Worm (Caenorhabditis elegans) whole organism, young adult: ENCODE measurements around the gene srx-85.

ENCODE experiments used
- B0336.3 ChIP-seq: fragments of 200-800 bp; sonication (Bioruptor generic); IDR thresholded peaks from 2 replicates; pipeline ENCODE4 v1.3.6; 2022; ENCODE audit warnings: missing genetic modification characterization, missing compliant biosample characterization
- F57A8.1 ChIP-seq: fragments of 200-800 bp; sonication (Bioruptor generic); optimal IDR thresholded peaks from 2 replicates; lab custom pipeline; 2018; ENCODE audit warnings: mild to moderate bottlenecking, missing genetic modification characterization, moderate library complexity, missing compliant biosample characterization
- T07F8.4 ChIP-seq: sonication (generic microtip); optimal IDR thresholded peaks from 2 replicates; lab custom pipeline; 2016; ENCODE audit warnings: mild to moderate bottlenecking, missing genetic modification characterization, moderate library complexity, missing compliant biosample characterization
- Y53G8AR.9 ChIP-seq: fragments of 200-800 bp; sonication (Bioruptor generic); conservative IDR thresholded peaks from 2 replicates; pipeline ENCODE4 v1.3.6; 2022; ENCODE audit warnings: missing genetic modification reagents, missing genetic modification characterization, missing compliant biosample characterization
- Y95B8A.8 ChIP-seq: fragments of 200-800 bp; sonication (Bioruptor generic); IDR thresholded peaks from 2 replicates; pipeline ENCODE4 v1.3.6; 2022; ENCODE audit warnings: missing genetic modification reagents, missing genetic modification characterization, missing compliant biosample characterization
- ZK185.1 ChIP-seq: sonication (generic microtip); optimal IDR thresholded peaks from 2 replicates; lab custom pipeline; 2016; ENCODE audit warnings: mild to moderate bottlenecking, missing genetic modification characterization, missing compliant biosample characterization; ENCODE audit not compliant: poor library complexity, severe bottlenecking
- akir-1 ChIP-seq: fragments of 200-800 bp; sonication (Bioruptor generic); optimal IDR thresholded peaks from 2 replicates; lab custom pipeline; 2018; ENCODE audit warnings: mild to moderate bottlenecking, missing genetic modification characterization, moderate library complexity, missing compliant biosample characterization
- attf-5 ChIP-seq: fragments of 200-800 bp; sonication (Bioruptor generic); optimal IDR thresholded peaks from 2 replicates; lab custom pipeline; 2018; ENCODE audit warnings: mild to moderate bottlenecking, missing genetic modification characterization, missing compliant biosample characterization
- attf-6 ChIP-seq: fragments of 200-800 bp; sonication (Bioruptor generic); IDR thresholded peaks from 2 replicates; pipeline ENCODE4 v1.3.6; 2022; ENCODE audit warnings: missing genetic modification reagents, missing genetic modification characterization, missing compliant biosample characterization
- bed-1 ChIP-seq: fragments of 200-800 bp; sonication (Bioruptor generic); IDR thresholded peaks from 2 replicates; pipeline ENCODE4 v1.3.6; 2022; ENCODE audit warnings: missing genetic modification reagents, missing genetic modification characterization, missing compliant biosample characterization
- ccch-3 ChIP-seq: fragments of 200-800 bp; sonication (Bioruptor generic); optimal IDR thresholded peaks from 2 replicates; lab custom pipeline; 2018; ENCODE audit warnings: mild to moderate bottlenecking, missing genetic modification characterization, missing compliant biosample characterization
- cebp-1 ChIP-seq, 2 experiments: fragments of 200-800 bp in 1 of 2; sonication (Bioruptor generic) in 1 of 2; sonication (generic microtip) in 1 of 2; IDR thresholded peaks in 1 of 2; optimal IDR thresholded peaks in 1 of 2; 2 replicates each; pipeline versions ENCODE4 v1.3.6 to Lab custom; 2017 to 2022; ENCODE audit warnings: missing compliant biosample characterization in 2 of 2, missing genetic modification characterization in 2 of 2, mild to moderate bottlenecking in 1 of 2, missing genetic modification reagents in 1 of 2, moderate library complexity in 1 of 2
- cebp-2 ChIP-seq: fragments of 200-800 bp; sonication (Bioruptor generic); IDR thresholded peaks from 2 replicates; pipeline ENCODE4 v1.3.6; 2022; ENCODE audit warnings: missing genetic modification characterization, missing compliant biosample characterization
- ceh-100 ChIP-seq: fragments of 200-800 bp; sonication (Bioruptor generic); IDR thresholded peaks from 2 replicates; pipeline ENCODE4 v1.3.6; 2022; ENCODE audit warnings: missing genetic modification reagents, missing genetic modification characterization, missing compliant biosample characterization
- ceh-40 ChIP-seq: fragments of 200-800 bp; sonication (Bioruptor generic); IDR thresholded peaks from 2 replicates; pipeline ENCODE4 v1.3.6; 2022; ENCODE audit warnings: missing genetic modification characterization, missing compliant biosample characterization
- ceh-58 ChIP-seq: fragments of 200-800 bp; sonication (Bioruptor generic); IDR thresholded peaks from 2 replicates; pipeline ENCODE4 v1.3.6; 2022; ENCODE audit warnings: missing genetic modification characterization, missing compliant biosample characterization
- chd-7 ChIP-seq: sonication (generic microtip); optimal IDR thresholded peaks from 2 replicates; lab custom pipeline; 2016; ENCODE audit warnings: mild to moderate bottlenecking, missing genetic modification characterization, moderate library complexity, missing compliant biosample characterization
- die-1 ChIP-seq: sonication (generic microtip); optimal IDR thresholded peaks from 2 replicates; lab custom pipeline; 2016; ENCODE audit warnings: missing genotype, mild to moderate bottlenecking, missing genetic modification characterization, missing compliant biosample characterization
- dpff-1 ChIP-seq: sonication (generic microtip); optimal IDR thresholded peaks from 2 replicates; lab custom pipeline; 2017; ENCODE audit warnings: mild to moderate bottlenecking, missing genetic modification characterization, missing compliant biosample characterization
- egl-44 ChIP-seq: fragments of 200-800 bp; sonication (Bioruptor generic); IDR thresholded peaks from 2 replicates; pipeline ENCODE4 v1.3.6; 2022; ENCODE audit warnings: missing genetic modification reagents, missing genetic modification characterization, missing compliant biosample characterization
- gei-17 ChIP-seq: fragments of 200-800 bp; sonication (Bioruptor generic); optimal IDR thresholded peaks from 2 replicates; lab custom pipeline; 2018; ENCODE audit warnings: mild to moderate bottlenecking, missing genetic modification characterization, missing compliant biosample characterization
- hlh-26 ChIP-seq: fragments of 200-800 bp; sonication (Bioruptor generic); conservative IDR thresholded peaks from 2 replicates; pipeline ENCODE4 v1.3.6; 2022; ENCODE audit warnings: missing genetic modification reagents, missing genetic modification characterization, missing compliant biosample characterization
- hmg-20 ChIP-seq: fragments of 200-800 bp; sonication (Bioruptor generic); IDR thresholded peaks from 2 replicates; pipeline ENCODE4 v1.3.6; 2022; ENCODE audit warnings: missing genetic modification reagents, missing genetic modification characterization, missing compliant biosample characterization
- hrde-1 ChIP-seq: sonication (generic microtip); optimal IDR thresholded peaks from 2 replicates; lab custom pipeline; 2016; ENCODE audit warnings: missing genetic modification characterization, mild to moderate bottlenecking, missing compliant biosample characterization, moderate library complexity, missing genotype, missing genetic modification reagents, borderline replicate concordance
- lag-1 ChIP-seq: fragments of 200-800 bp; sonication (Bioruptor generic); IDR thresholded peaks from 2 replicates; pipeline ENCODE4 v1.3.6; 2022; ENCODE audit warnings: missing genetic modification reagents, missing genetic modification characterization, missing compliant biosample characterization
- let-526 ChIP-seq: fragments of 200-800 bp; sonication (Bioruptor generic); IDR thresholded peaks from 2 replicates; pipeline ENCODE4 v1.3.6; 2022; ENCODE audit warnings: missing genetic modification reagents, missing genetic modification characterization, missing compliant biosample characterization
- let-607 ChIP-seq, 2 experiments: fragments of 200-800 bp in 1 of 2; sonication (Bioruptor generic) in 1 of 2; sonication (generic microtip) in 1 of 2; optimal IDR thresholded peaks; 2 replicates each; lab custom pipeline; 2016 to 2018; ENCODE audit warnings: mild to moderate bottlenecking in 2 of 2, missing compliant biosample characterization in 2 of 2, missing genetic modification characterization in 2 of 2, moderate library complexity in 2 of 2, missing genotype in 1 of 2
- lin-26 ChIP-seq: fragments of 200-800 bp; sonication (Bioruptor generic); IDR thresholded peaks from 2 replicates; pipeline ENCODE4 v1.3.6; 2022; ENCODE audit warnings: missing genetic modification reagents, missing genetic modification characterization, missing compliant biosample characterization
- lir-1 ChIP-seq: fragments of 200-800 bp; sonication (Bioruptor generic); conservative IDR thresholded peaks from 2 replicates; pipeline ENCODE4 v1.3.6; 2022; ENCODE audit warnings: missing genetic modification reagents, missing genetic modification characterization, missing compliant biosample characterization
- mcd-1 ChIP-seq: fragments of 200-800 bp; sonication (Bioruptor generic); IDR thresholded peaks from 2 replicates; pipeline ENCODE4 v1.3.6; 2022; ENCODE audit warnings: missing genetic modification reagents, missing genetic modification characterization, missing compliant biosample characterization
- mes-4 ChIP-seq: sonication (generic microtip); optimal IDR thresholded peaks from 2 replicates; lab custom pipeline; 2016; ENCODE audit warnings: missing genotype, missing genetic modification characterization, missing compliant biosample characterization
- mxl-1 ChIP-seq: sonication (generic microtip); optimal IDR thresholded peaks from 2 replicates; lab custom pipeline; 2016; ENCODE audit warnings: missing genetic modification characterization, missing compliant biosample characterization
- nfyb-1 ChIP-seq: fragments of 200-800 bp; sonication (Bioruptor generic); IDR thresholded peaks from 2 replicates; pipeline ENCODE4 v1.3.6; 2022; ENCODE audit warnings: missing genetic modification reagents, missing genetic modification characterization, missing compliant biosample characterization
- pha-4 ChIP-seq: fragments of 150-350 bp; sonication (generic microtip); optimal IDR thresholded peaks from 2 replicates; lab custom pipeline; 2014; ENCODE audit warnings: missing biosample characterization, missing genetic modification reagents, missing genetic modification characterization
- rcor-1 ChIP-seq: fragments of 200-800 bp; sonication (Bioruptor generic); IDR thresholded peaks from 2 replicates; pipeline ENCODE4 v1.3.6; 2022; ENCODE audit warnings: missing genetic modification reagents, missing genetic modification characterization, missing compliant biosample characterization
- rec-8 ChIP-seq, 2 experiments: sonication (generic microtip); optimal IDR thresholded peaks; 2 replicates each; lab custom pipeline; 2016; ENCODE audit warnings: mild to moderate bottlenecking in 2 of 2, missing genetic modification characterization in 2 of 2, missing genetic modification reagents in 2 of 2, missing genotype in 2 of 2, missing biosample characterization in 1 of 2, missing compliant biosample characterization in 1 of 2, moderate library complexity in 1 of 2
- snpc-4 ChIP-seq, 5 experiments: fragments of 150-350 bp in 1 of 5; sonication (generic microtip) in 4 of 5; optimal IDR thresholded peaks; 2 replicates each; lab custom pipeline; 2014 to 2018; ENCODE audit warnings: missing genetic modification characterization in 5 of 5, missing biosample characterization in 3 of 5, antibody characterized with exemption in 2 of 5, mild to moderate bottlenecking in 2 of 5, missing compliant biosample characterization in 2 of 5, missing genotype in 2 of 5, moderate library complexity in 2 of 5, missing genetic modification reagents in 1 of 5
- sptf-2 ChIP-seq: fragments of 200-800 bp; sonication (Bioruptor generic); optimal IDR thresholded peaks from 2 replicates; lab custom pipeline; 2018; ENCODE audit warnings: mild to moderate bottlenecking, missing genetic modification characterization, missing compliant biosample characterization
- tbp1 ChIP-seq: fragments of 200-800 bp; sonication (Bioruptor generic); optimal IDR thresholded peaks from 2 replicates; lab custom pipeline; 2018; ENCODE audit warnings: mild to moderate bottlenecking, missing genetic modification characterization, missing compliant biosample characterization
- zfh-2 ChIP-seq: fragments of 200-800 bp; sonication (Bioruptor generic); conservative IDR thresholded peaks from 2 replicates; pipeline ENCODE4 v1.3.6; 2022; ENCODE audit warnings: missing genetic modification reagents, missing genetic modification characterization, missing compliant biosample characterization
- ztf-18 ChIP-seq: sonication (generic microtip); optimal IDR thresholded peaks from 2 replicates; lab custom pipeline; 2016; ENCODE audit warnings: missing genotype, mild to moderate bottlenecking, missing genetic modification characterization, missing compliant biosample characterization
- ztf-25 ChIP-seq: fragments of 200-800 bp; sonication (Bioruptor generic); IDR thresholded peaks from 2 replicates; pipeline ENCODE4 v1.3.6; 2022; ENCODE audit warnings: missing genetic modification reagents, missing genetic modification characterization, missing compliant biosample characterization
- ztf-26 ChIP-seq: sonication (generic microtip); optimal IDR thresholded peaks from 2 replicates; lab custom pipeline; 2017; ENCODE audit warnings: missing genetic modification characterization, missing compliant biosample characterization
- ztf-28 ChIP-seq: fragments of 200-800 bp; sonication (Bioruptor generic); IDR thresholded peaks from 2 replicates; pipeline ENCODE4 v1.3.6; 2022; ENCODE audit warnings: missing genetic modification reagents, missing genetic modification characterization, missing compliant biosample characterization

srx-85 gene

DNA sequence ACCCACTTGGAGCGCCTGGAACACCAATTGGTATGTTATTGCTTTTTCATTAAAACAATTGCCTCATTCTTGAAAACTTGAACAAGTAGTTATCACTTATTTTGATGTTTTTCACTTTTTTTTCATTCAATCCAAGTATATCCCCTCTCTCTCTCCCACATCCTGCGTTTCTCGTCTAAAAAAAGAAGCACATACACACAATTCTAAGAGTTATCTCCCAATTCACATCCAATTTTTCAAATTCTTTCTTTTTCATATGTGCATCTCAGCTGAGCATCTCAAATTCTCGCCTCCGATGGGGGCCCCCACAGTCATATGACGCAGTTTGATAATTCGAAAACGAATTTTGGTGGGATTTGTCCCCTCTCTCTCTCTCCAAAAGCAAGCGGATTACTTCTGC, 15.8 kb upstream of the srx-85 start:
- no peak for TF ChIP-seq F57A8.1 (GFP tag; lab: Kevin White, UChicago)
- TF ChIP-seq ztf-26 (tag; lab: Kevin White, UChicago), result no peak
- TF ChIP-seq gei-17 (GFP tag; lab: Kevin White, UChicago), result no peak
- TF ChIP-seq Y95B8A.8, result no peak
- no peak for TF ChIP-seq tbp1 (GFP tag; lab: Kevin White, UChicago)
- no peak for TF ChIP-seq attf-6 (GFP tag; lab: Robert Waterston, UW)
- TF ChIP-seq dpff-1 (tag; lab: Kevin White, UChicago), result no peak
- TF ChIP-seq egl-44 (GFP tag; lab: Robert Waterston, UW), result no peak
- TF ChIP-seq die-1 (tag; lab: Kevin White, UChicago), result no peak
- TF ChIP-seq snpc-4 (GFP tag; optimal IDR thresholded peaks at IDR 0.05; lab: Kevin White, UChicago), result no peak
- TF ChIP-seq snpc-4 (tag; optimal IDR thresholded peaks at IDR 0.05; lab: Kevin White, UChicago), result no peak
- TF ChIP-seq ZK185.1 (tag; lab: Kevin White, UChicago), result no peak
- TF ChIP-seq hmg-20 (GFP tag; lab: Robert Waterston, UW), result no peak
- no peak for TF ChIP-seq rec-8 (tag; optimal IDR thresholded peaks at IDR 0.05; lab: Kevin White, UChicago)
- no peak for TF ChIP-seq cebp-2 (GFP tag; lab: Robert Waterston, UW)
- no peak for TF ChIP-seq bed-1
- TF ChIP-seq mxl-1, result no peak
- TF ChIP-seq B0336.3 (GFP tag; lab: Robert Waterston, UW), result no peak
- TF ChIP-seq, all 124 proteins: peak for 0

DNA sequence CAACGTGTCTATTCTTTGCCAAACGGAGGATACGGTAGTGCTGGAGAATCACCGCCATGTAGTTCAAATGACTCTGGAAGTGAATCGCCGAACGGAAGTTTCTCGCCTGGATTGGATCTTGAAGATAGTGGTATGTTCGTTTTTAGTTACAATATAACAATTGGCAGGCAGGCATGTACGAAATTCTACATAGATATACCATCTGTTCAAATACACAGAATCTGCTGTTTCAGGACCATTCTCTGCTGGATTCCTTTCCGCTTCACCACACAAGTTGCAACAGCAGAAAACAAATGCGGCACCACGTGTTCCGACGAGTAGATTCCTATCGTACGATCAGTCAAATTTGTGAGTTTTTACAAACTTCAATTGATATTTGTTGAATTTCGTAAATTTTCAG, 13.0 kb upstream of the srx-85 start:
- no peak for TF ChIP-seq lin-26 (GFP tag; lab: Robert Waterston, UW)
- TF ChIP-seq lag-1 (GFP tag; lab: Robert Waterston, UW), result no peak
- TF ChIP-seq sptf-2 (GFP tag; lab: Kevin White, UChicago), result no peak
- TF ChIP-seq Y95B8A.8, result no peak
- no peak for TF ChIP-seq T07F8.4 (tag; lab: Kevin White, UChicago)
- TF ChIP-seq rcor-1 (GFP tag; lab: Robert Waterston, UW), result no peak
- no peak for TF ChIP-seq ceh-58 (GFP tag; lab: Robert Waterston, UW)
- TF ChIP-seq rec-8 (tag; optimal IDR thresholded peaks at IDR 0.05; lab: Kevin White, UChicago), result no peak
- TF ChIP-seq let-526, result no peak
- TF ChIP-seq hlh-26 (GFP tag; lab: Robert Waterston, UW), result no peak
- TF ChIP-seq hrde-1 (tag; lab: Kevin White, UChicago), result no peak

DNA sequence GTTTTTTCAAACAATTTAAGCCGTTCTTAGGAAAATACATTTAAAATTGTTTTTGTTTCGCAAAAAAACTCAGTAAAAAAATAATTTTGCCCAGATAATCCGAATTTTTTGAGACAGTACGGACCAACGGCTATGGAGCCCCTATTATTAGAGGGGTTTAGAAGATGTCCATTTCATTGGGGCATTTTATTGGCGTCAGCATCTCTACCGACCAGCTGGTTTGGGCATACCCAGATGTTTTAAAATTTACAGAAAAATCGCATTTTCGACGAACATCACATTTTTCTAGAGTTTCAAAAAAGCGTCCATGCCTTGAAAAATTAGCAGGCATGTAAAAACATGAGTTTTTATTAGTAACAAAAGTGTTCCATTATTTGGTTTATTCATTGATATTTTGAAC, 11.2 kb upstream of the srx-85 start:
- TF ChIP-seq chd-7 (peak; percentile 44), dpff-1 (tag; lab: Kevin White, UChicago) (no peak), zfh-2 (GFP tag; lab: Robert Waterston, UW) (no peak), ztf-18 (tag; lab: Kevin White, UChicago) (no peak), nfyb-1 (GFP tag; lab: Robert Waterston, UW) (no peak; the same call in 1 of the 2 replicates), pha-4 (tag; lab: Kevin White, UChicago) (no peak), Y53G8AR.9 (0 out of 2 replicates have a peak, but pooled peaks have one; percentile 21), gei-17 (GFP tag; lab: Kevin White, UChicago) (peak; percentile 3), ztf-28 (GFP tag; lab: Robert Waterston, UW) (0 out of 2 replicates have a peak, but pooled peaks have one; percentile 54), cebp-1 (GFP tag; IDR thresholded peaks at IDR 0.05; lab: Robert Waterston, UW) (peak; percentile 37; the same call in 1 of the 2 replicates), cebp-1 (tag; optimal IDR thresholded peaks at IDR 0.05; lab: Kevin White, UChicago) (peak; percentile 68), ceh-100 (GFP tag; lab: Robert Waterston, UW) (peak; percentile 19; the same call in 1 of the 2 replicates), let-607 (tag; optimal IDR thresholded peaks at IDR 0.05; lab: Kevin White, UChicago) (peak in 1 of 2 experiments; percentile 20), lir-1 (GFP tag; lab: Robert Waterston, UW) (no peak), ceh-40 (GFP tag; lab: Robert Waterston, UW) (no peak), cebp-2 (GFP tag; lab: Robert Waterston, UW) (no peak), mes-4 (tag; lab: Kevin White, UChicago) (no peak), ztf-25 (GFP tag; lab: Robert Waterston, UW) (peak; percentile 67; the same call in 1 of the 2 replicates), bed-1 (0 out of 2 replicates have a peak, but pooled peaks have one; percentile 46), mcd-1 (GFP tag; lab: Robert Waterston, UW) (no peak), ccch-3 (GFP tag; lab: Kevin White, UChicago) (no peak), attf-5 (GFP tag; lab: Kevin White, UChicago) (no peak), akir-1 (GFP tag; lab: Kevin White, UChicago) (no peak)
